Worm (Caenorhabditis elegans): ENCODE measurements around the gene ZK180.7.

DNA sequence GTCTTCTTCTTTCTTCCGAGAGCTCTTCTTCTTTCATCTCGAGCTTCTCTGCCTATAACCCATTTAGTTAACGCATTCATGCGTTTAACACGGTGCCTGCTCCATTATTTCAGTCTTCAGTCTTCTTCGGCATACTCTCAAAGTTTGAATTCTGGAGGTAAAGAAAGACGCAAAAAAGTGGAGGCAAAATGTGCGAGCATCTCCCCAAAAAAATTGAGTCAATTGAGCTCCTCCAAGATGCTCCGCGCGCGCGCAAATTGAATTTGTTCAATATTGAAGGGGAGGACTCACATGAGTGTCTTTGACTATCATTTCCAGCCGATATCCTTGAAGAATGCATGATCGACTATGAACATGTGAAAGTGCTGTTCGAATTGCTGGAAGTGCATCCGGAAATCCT lies 14.7 kb downstream of the ZK180.7 start:
- no peak for TF ChIP-seq W03F9.2 (tag; optimal IDR thresholded peaks at IDR 0.05)
- no peak for TF ChIP-seq him-1 (tag; optimal IDR thresholded peaks at IDR 0.05)
